Fruit fly (Drosophila melanogaster) Kc167 (cell line): ENCODE data around the gene Tsc1.

ENCODE experiments used
- Myc ChIP-seq: fragments of >200 bp; optimal IDR thresholded peaks from 2 replicates; lab custom pipeline; 2017; ENCODE audit warnings: missing external identifiers
- Sin3A ChIP-seq: fragments of >200 bp; optimal IDR thresholded peaks from 2 replicates; lab custom pipeline; 2018; ENCODE audit warnings: missing external identifiers
- h ChIP-seq: fragments of >200 bp; optimal IDR thresholded peaks from 3 replicates; lab custom pipeline; 2018; ENCODE audit warnings: missing external identifiers
- insv ChIP-seq: fragments of >200 bp; optimal IDR thresholded peaks from 3 replicates; lab custom pipeline; 2018; ENCODE audit warnings: missing external identifiers
- ttk ChIP-seq: sonication (Bioruptor generic); optimal IDR thresholded peaks from 2 replicates; lab custom pipeline; 2017; ENCODE audit warnings: missing external identifiers

DNA sequence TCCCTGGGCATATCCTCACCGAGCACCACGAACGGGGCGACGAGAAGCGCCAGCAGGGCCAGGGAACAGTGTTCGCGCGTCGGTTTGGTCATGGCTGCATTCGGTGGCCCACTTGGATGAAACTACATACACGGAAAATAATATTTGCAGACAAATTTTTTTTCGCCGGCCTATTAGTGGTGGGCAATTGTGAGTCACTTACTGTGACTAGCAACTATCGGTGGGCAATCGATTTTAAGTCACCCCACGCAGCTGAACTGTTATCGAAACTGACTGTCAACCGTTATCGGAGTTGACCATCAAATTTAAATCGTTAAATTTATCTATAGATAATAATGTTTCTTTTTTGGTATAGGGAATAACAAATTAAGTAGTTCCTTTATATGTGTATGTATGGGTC is 39.3 kb downstream of the Tsc1 start, which contains the start of gene CG5510:
- TF ChIP-seq h (lab: Kevin White, UChicago) (no peak), Sin3A (no peak), insv (lab: Kevin White, UChicago) (no peak), ttk (lab: Kevin White, UChicago) (no peak), Myc (no peak)
